Worm (Caenorhabditis elegans) whole organism, L1 larva: ENCODE data around the gene C04H5.7.
A peak's percentile ranks its signal among the peaks of the same experiment; 100 is the strongest.

Experiments used
- C34B4.2 ChIP-seq: sonication (generic microtip); optimal IDR thresholded peaks from 2 replicates; lab custom pipeline; 2017; ENCODE audit warnings: mild to moderate bottlenecking, missing genetic modification characterization, missing compliant biosample characterization
- Y116A8C.19 ChIP-seq: sonication (generic microtip); optimal IDR thresholded peaks from 2 replicates; lab custom pipeline; 2016; ENCODE audit warnings: missing compliant biosample characterization, missing genetic modification characterization, borderline replicate concordance
- aha-1 ChIP-seq: fragments of 150-350 bp; optimal IDR thresholded peaks from 2 replicates; lab custom pipeline; 2014; ENCODE audit warnings: missing biosample characterization, missing genetic modification characterization
- alr-1 ChIP-seq: fragments of 200-800 bp; sonication (Bioruptor generic); optimal IDR thresholded peaks from 2 replicates; lab custom pipeline; 2018; ENCODE audit warnings: borderline replicate concordance, mild to moderate bottlenecking, missing genetic modification characterization, missing compliant biosample characterization
- aly-2 ChIP-seq: fragments of 150-350 bp; optimal IDR thresholded peaks from 2 replicates; lab custom pipeline; 2014; ENCODE audit warnings: missing biosample characterization, missing genetic modification characterization
- ama-1 ChIP-seq: fragments of 150-350 bp; optimal IDR thresholded peaks from 2 replicates; lab custom pipeline; 2014
- ceh-8 ChIP-seq: fragments of 200-800 bp; sonication (Bioruptor generic); optimal IDR thresholded peaks from 2 replicates; lab custom pipeline; 2018; ENCODE audit warnings: mild to moderate bottlenecking, missing genetic modification characterization, moderate library complexity, missing compliant biosample characterization
- ceh-82 ChIP-seq, 3 experiments: fragments of 150-350 bp in 1 of 3; sonication (generic microtip) in 2 of 3; optimal IDR thresholded peaks; 2 replicates each; lab custom pipeline; 2014 to 2017; ENCODE audit warnings: missing biosample characterization in 3 of 3, missing genetic modification characterization in 3 of 3
- ceh-88 ChIP-seq: fragments of 200-800 bp; sonication (Bioruptor generic); IDR thresholded peaks from 2 replicates; pipeline ENCODE4 v1.3.6; 2022; ENCODE audit warnings: missing genetic modification characterization, missing compliant biosample characterization
- dpl-1 ChIP-seq, 3 experiments: fragments of 150-350 bp in 2 of 3; sonication (generic microtip) in 1 of 3; optimal IDR thresholded peaks; 2 replicates each; lab custom pipeline; 2014 to 2017; ENCODE audit warnings: missing biosample characterization in 3 of 3, missing genetic modification characterization in 3 of 3, missing genetic modification reagents in 3 of 3
- dsc-1 ChIP-seq: sonication (generic microtip); optimal IDR thresholded peaks from 2 replicates; lab custom pipeline; 2016; ENCODE audit warnings: mild to moderate bottlenecking, missing genetic modification characterization, missing compliant biosample characterization
- efl-1 ChIP-seq, 4 experiments: fragments of 150-350 bp; optimal IDR thresholded peaks in 3 of 4; peaks in 1 of 4; 1 replicate in 1 of 4; 2 replicates in 3 of 4; lab custom pipeline; 2014; ENCODE audit warnings: missing biosample characterization in 2 of 4, missing genetic modification characterization in 2 of 4, missing genetic modification reagents in 2 of 4
- efl-3 ChIP-seq: fragments of 200-800 bp; sonication (Bioruptor generic); optimal IDR thresholded peaks from 2 replicates; lab custom pipeline; 2018; ENCODE audit warnings: mild to moderate bottlenecking, missing genetic modification characterization, missing compliant biosample characterization
- egl-27 ChIP-seq, 2 experiments: fragments of 150-350 bp in 1 of 2; sonication (generic microtip); optimal IDR thresholded peaks; 3 replicates each; lab custom pipeline; 2017 to 2018; ENCODE audit warnings: missing biosample characterization in 2 of 2, missing genetic modification characterization in 2 of 2, missing genetic modification reagents in 2 of 2
- fkh-4 ChIP-seq: sonication (generic microtip); optimal IDR thresholded peaks from 2 replicates; lab custom pipeline; 2016; ENCODE audit warnings: missing compliant biosample characterization, missing genetic modification characterization, borderline replicate concordance
- fkh-8 ChIP-seq: sonication (generic microtip); optimal IDR thresholded peaks from 2 replicates; lab custom pipeline; 2016; ENCODE audit warnings: mild to moderate bottlenecking, missing genetic modification characterization, missing compliant biosample characterization
- irx-1 ChIP-seq: sonication (generic microtip); optimal IDR thresholded peaks from 2 replicates; lab custom pipeline; 2016; ENCODE audit warnings: missing genetic modification characterization, missing compliant biosample characterization
- isw-1 ChIP-seq: fragments of 200-800 bp; sonication (Bioruptor generic); IDR thresholded peaks from 2 replicates; pipeline ENCODE4 v1.3.6; 2022; ENCODE audit warnings: missing genetic modification characterization, missing compliant biosample characterization
- lin-13 ChIP-seq: fragments of 150-350 bp; optimal IDR thresholded peaks from 2 replicates; lab custom pipeline; 2014; ENCODE audit warnings: missing biosample characterization, missing genetic modification reagents, missing genetic modification characterization
- lin-14 ChIP-seq: fragments of 200-800 bp; sonication (Bioruptor generic); optimal IDR thresholded peaks from 2 replicates; lab custom pipeline; 2018; ENCODE audit warnings: mild to moderate bottlenecking, missing genetic modification characterization, moderate library complexity, missing compliant biosample characterization
- mab-9 ChIP-seq: fragments of 200-800 bp; sonication (Bioruptor generic); IDR thresholded peaks from 2 replicates; pipeline ENCODE4 v1.3.6; 2022; ENCODE audit warnings: missing genetic modification reagents, missing genetic modification characterization, missing compliant biosample characterization
- mdl-1 ChIP-seq, 2 experiments: fragments of 150-350 bp; optimal IDR thresholded peaks; 2 replicates each; lab custom pipeline; 2014 to 2017; ENCODE audit warnings: missing biosample characterization in 2 of 2, missing genetic modification characterization in 2 of 2, inconsistent platforms in 1 of 2
- nhr-20 ChIP-seq: sonication (generic microtip); optimal IDR thresholded peaks from 2 replicates; lab custom pipeline; 2016; ENCODE audit warnings: mild to moderate bottlenecking, missing genetic modification characterization, missing compliant biosample characterization
- nhr-47 ChIP-seq: sonication (generic microtip); optimal IDR thresholded peaks from 2 replicates; lab custom pipeline; 2016; ENCODE audit warnings: mild to moderate bottlenecking, missing genetic modification characterization, moderate library complexity, missing compliant biosample characterization
- nhr-77 ChIP-seq: fragments of 150-350 bp; optimal IDR thresholded peaks from 2 replicates; lab custom pipeline; 2014; ENCODE audit warnings: missing biosample characterization, missing genetic modification characterization
- nhr-90 ChIP-seq: sonication (generic microtip); optimal IDR thresholded peaks from 2 replicates; lab custom pipeline; 2016; ENCODE audit warnings: mild to moderate bottlenecking, missing genetic modification characterization, missing compliant biosample characterization; ENCODE audit not compliant: poor library complexity
- pax-3 ChIP-seq: fragments of 200-800 bp; sonication (Bioruptor generic); optimal IDR thresholded peaks from 2 replicates; lab custom pipeline; 2018; ENCODE audit warnings: mild to moderate bottlenecking, missing genetic modification characterization, moderate library complexity, missing compliant biosample characterization
- pqm-1 ChIP-seq: sonication (generic microtip); optimal IDR thresholded peaks from 3 replicates; lab custom pipeline; 2017; ENCODE audit warnings: missing biosample characterization, missing genetic modification characterization
- snpc-4 ChIP-seq: fragments of 150-350 bp; optimal IDR thresholded peaks from 2 replicates; lab custom pipeline; 2014; ENCODE audit warnings: missing biosample characterization, missing genetic modification characterization
- sox-4 ChIP-seq: sonication (generic microtip); optimal IDR thresholded peaks from 2 replicates; lab custom pipeline; 2016; ENCODE audit warnings: missing genetic modification characterization, missing compliant biosample characterization
- sptf-1 ChIP-seq: fragments of 150-350 bp; optimal IDR thresholded peaks from 2 replicates; lab custom pipeline; 2014; ENCODE audit warnings: missing biosample characterization, missing genetic modification characterization
- swsn-7 ChIP-seq: sonication (generic microtip); optimal IDR thresholded peaks from 2 replicates; lab custom pipeline; 2016; ENCODE audit warnings: missing genetic modification characterization, missing compliant biosample characterization
- tbx-2 ChIP-seq: sonication (generic microtip); optimal IDR thresholded peaks from 2 replicates; lab custom pipeline; 2016; ENCODE audit warnings: missing genetic modification characterization, missing compliant biosample characterization
- unc-30 ChIP-seq: sonication (generic microtip); optimal IDR thresholded peaks from 2 replicates; lab custom pipeline; 2017; ENCODE audit warnings: missing biosample characterization, missing genetic modification characterization
- unc-62 ChIP-seq: fragments of 150-350 bp; optimal IDR thresholded peaks from 2 replicates; lab custom pipeline; 2014; ENCODE audit warnings: missing biosample characterization, missing genetic modification reagents, missing genetic modification characterization
- unc-86 ChIP-seq: sonication (generic microtip); optimal IDR thresholded peaks from 2 replicates; lab custom pipeline; 2016; ENCODE audit warnings: missing genetic modification characterization, missing compliant biosample characterization
- zag-1 ChIP-seq: fragments of 150-350 bp; optimal IDR thresholded peaks from 2 replicates; lab custom pipeline; 2014; ENCODE audit warnings: missing biosample characterization, missing genetic modification characterization
- ztf-11 ChIP-seq, 2 experiments: sonication (generic microtip); optimal IDR thresholded peaks; 2 replicates each; lab custom pipeline; 2016 to 2017; ENCODE audit warnings: missing genetic modification characterization in 2 of 2, missing biosample characterization in 1 of 2, missing compliant biosample characterization in 1 of 2

The C04H5.7 gene

ce11 chrII:14578013-14578412 lies 40.3 kb downstream of the C04H5.7 start, which contains the start of gene nspb-7:
TSS of gene nspb-7 (plus strand) at chrII:14578313.
- TF ChIP-seq nhr-77 (no peak), pqm-1 (tag; lab: Kevin White, UChicago) (no peak)
- TF ChIP-seq, all 84 proteins: peak for 0

ce11 chrII:14578716-14579115 lies 41.0 kb downstream of the C04H5.7 start, which contains the start of gene C01G12.9:
TSS of gene C01G12.9 (plus strand) at chrII:14579016.
- TF ChIP-seq efl-1 (optimal IDR thresholded peaks at IDR 0.05; lab: Kevin White, UChicago): no peak
- TF ChIP-seq efl-1 (GFP tag; optimal IDR thresholded peaks at IDR 0.05 in 1 of 2; lab: Kevin White, UChicago): peak in 1 of 2 experiments; percentile 51
- no peak for TF ChIP-seq fkh-4 (tag; lab: Kevin White, UChicago)
- no peak for TF ChIP-seq pax-3 (tag; lab: Kevin White, UChicago)
- no peak for TF ChIP-seq ceh-88 (GFP tag; lab: Robert Waterston, UW)
- TF ChIP-seq mab-9 (GFP tag; lab: Robert Waterston, UW): no peak

DNA sequence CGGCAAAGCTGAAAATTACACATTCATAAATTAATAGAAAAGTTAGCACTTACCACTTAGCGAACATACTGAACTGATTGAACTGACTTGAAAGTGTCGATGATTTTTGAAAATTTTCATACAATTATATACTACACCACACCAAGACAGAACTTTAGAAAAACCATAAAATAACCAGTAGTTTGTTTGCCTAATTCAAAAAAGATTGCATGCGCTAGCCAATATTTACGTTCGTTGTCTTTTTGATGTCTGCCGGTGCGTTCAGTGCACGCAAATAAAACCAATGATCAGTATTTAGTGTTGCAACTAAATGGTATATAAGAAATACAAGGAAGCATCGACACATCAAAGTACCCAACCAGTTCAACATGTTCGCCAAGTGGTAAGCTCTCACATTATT lies 42.8 kb downstream of the C04H5.7 start, which contains the start of the genes nspb-8 and nspb-9:
Gene nspb-8, minus strand, starts transcription at position 101 of the 400 bp plus-strand sequence.
Gene nspb-9, plus strand, starts transcription at position 311 of the 400 bp plus-strand sequence.
- TF ChIP-seq efl-1 (optimal IDR thresholded peaks at IDR 0.05; lab: Kevin White, UChicago) (no peak), efl-1 (GFP tag; optimal IDR thresholded peaks at IDR 0.05 in 1 of 2; lab: Kevin White, UChicago) (peak in 1 of 2 experiments; percentile 62), ama-1 (lab: Kevin White, UChicago) (no peak), lin-13 (no peak)

- no peak for TF ChIP-seq ceh-8 (GFP tag; lab: Kevin White, UChicago)
- no peak for TF ChIP-seq snpc-4 (tag; lab: Kevin White, UChicago)
- no peak for TF ChIP-seq sptf-1 (tag; lab: Kevin White, UChicago)
- TF ChIP-seq isw-1 (GFP tag; lab: Robert Waterston, UW): no peak
- no peak for TF ChIP-seq nhr-90 (tag; lab: Kevin White, UChicago)
- no peak for TF ChIP-seq tbx-2 (tag; lab: Kevin White, UChicago)
- TF ChIP-seq nhr-47 (tag; lab: Kevin White, UChicago): no peak
- no peak for TF ChIP-seq zag-1 (tag; lab: Kevin White, UChicago)
- TF ChIP-seq unc-62 (GFP tag; lab: Kevin White, UChicago): no peak
- TF ChIP-seq mab-9 (GFP tag; lab: Robert Waterston, UW): no peak
- TF ChIP-seq efl-3 (GFP tag; lab: Kevin White, UChicago): no peak
- no peak for TF ChIP-seq ztf-11 (tag; optimal IDR thresholded peaks at IDR 0.05; lab: Kevin White, UChicago)
- no peak for TF ChIP-seq dsc-1 (tag; lab: Kevin White, UChicago)
- TF ChIP-seq pax-3 (tag; lab: Kevin White, UChicago): no peak
Measured at ce11 chrII:14582206-14582605, 44.5 kb downstream of the C04H5.7 start, which contains the start of gene C01G12.3. TSS of gene C01G12.3 (minus strand) at chrII:14582306.

DNA sequence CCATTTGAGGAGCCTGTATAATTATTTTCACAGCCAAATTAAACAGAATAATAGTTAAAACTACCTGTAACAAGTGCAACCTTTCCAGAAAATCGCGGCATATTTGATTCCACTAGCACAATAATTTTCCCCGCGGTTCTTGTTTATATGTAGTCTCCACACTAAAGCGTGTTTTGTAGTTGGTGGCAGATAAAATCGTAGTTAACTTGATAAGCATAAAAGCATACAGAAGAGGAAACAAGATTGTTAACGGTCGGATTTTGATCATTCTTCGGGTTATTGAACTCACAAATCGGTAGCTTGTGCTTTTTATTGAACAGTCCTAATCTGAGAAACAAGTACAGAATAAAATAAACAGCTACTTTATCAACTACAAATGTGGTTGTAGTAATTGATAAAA lies 49.7 kb downstream of the C04H5.7 start, which contains the start of gene C01G12.5:
Gene C01G12.5, minus strand, starts transcription at position 101 of the 400 bp plus-strand sequence.
- TF ChIP-seq isw-1 (GFP tag; lab: Robert Waterston, UW) (no peak), aha-1 (tag; lab: Kevin White, UChicago) (no peak), irx-1 (no peak), lin-14 (GFP tag; lab: Kevin White, UChicago) (no peak), alr-1 (tag; lab: Kevin White, UChicago) (no peak), swsn-7 (tag; lab: Kevin White, UChicago) (no peak), C34B4.2 (tag; lab: Kevin White, UChicago) (no peak)
- TF ChIP-seq, all 84 proteins: peak for 0

DNA sequence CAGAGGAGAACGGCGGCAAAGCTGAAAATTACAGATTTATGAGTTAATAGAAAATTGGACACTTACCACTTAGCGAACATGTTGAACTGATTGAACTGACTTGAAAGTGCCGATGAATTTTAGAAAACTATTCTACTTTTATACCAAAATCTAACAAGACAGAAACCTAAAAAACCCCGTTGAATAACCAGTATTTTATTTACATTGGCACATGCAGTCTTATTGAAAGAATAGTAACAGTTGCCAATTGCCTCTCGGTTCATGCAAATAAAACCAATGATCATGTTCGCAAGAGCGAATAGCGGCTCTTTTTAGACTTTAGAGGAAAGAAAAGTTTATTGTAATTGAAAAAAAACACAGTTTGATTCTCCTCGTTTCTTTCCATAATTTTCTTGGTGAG lies 50.4 kb downstream of the C04H5.7 start, which contains the start of gene nspb-10:
Gene nspb-10, minus strand, starts transcription at position 101 of the 400 bp plus-strand sequence.
- no peak for TF ChIP-seq mdl-1 (tag; optimal IDR thresholded peaks at IDR 0.05; lab: Kevin White, UChicago)
- TF ChIP-seq sox-4 (tag; lab: Kevin White, UChicago): no peak
- no peak for TF ChIP-seq ceh-82 (tag; optimal IDR thresholded peaks at IDR 0.05; lab: Kevin White, UChicago)
- no peak for TF ChIP-seq C34B4.2 (tag; lab: Kevin White, UChicago)
- TF ChIP-seq tbx-2 (tag; lab: Kevin White, UChicago): no peak
- TF ChIP-seq unc-30 (tag; lab: Kevin White, UChicago): no peak
- TF ChIP-seq unc-62 (GFP tag; lab: Kevin White, UChicago): no peak
- no peak for TF ChIP-seq egl-27 (tag; optimal IDR thresholded peaks at IDR 0.05; lab: Kevin White, UChicago)
- no peak for TF ChIP-seq dpl-1 (GFP tag; optimal IDR thresholded peaks at IDR 0.05; lab: Kevin White, UChicago)
- no peak for TF ChIP-seq unc-86 (tag; lab: Kevin White, UChicago)
- TF ChIP-seq aly-2 (tag; lab: Kevin White, UChicago): no peak
- no peak for TF ChIP-seq nhr-20
- no peak for TF ChIP-seq pax-3 (tag; lab: Kevin White, UChicago)
- TF ChIP-seq fkh-8 (tag; lab: Kevin White, UChicago): no peak
- TF ChIP-seq Y116A8C.19 (tag; lab: Kevin White, UChicago): no peak
